Worm (Caenorhabditis elegans) whole organism, young adult: ENCODE measurements around the gene F52E1.9.

Source experiments
- F22D6.2 ChIP-seq: sonication (generic microtip); optimal IDR thresholded peaks from 2 replicates; lab custom pipeline; 2016; ENCODE audit warnings: mild to moderate bottlenecking, missing genetic modification characterization, missing compliant biosample characterization
- F49E8.2 ChIP-seq: sonication (generic microtip); optimal IDR thresholded peaks from 3 replicates; lab custom pipeline; 2017; ENCODE audit warnings: missing genetic modification characterization, mild to moderate bottlenecking, missing compliant biosample characterization, antibody characterized with exemption, moderate library complexity; ENCODE audit not compliant: insufficient read depth
- F57A8.1 ChIP-seq: fragments of 200-800 bp; sonication (Bioruptor generic); optimal IDR thresholded peaks from 2 replicates; lab custom pipeline; 2018; ENCODE audit warnings: mild to moderate bottlenecking, missing genetic modification characterization, moderate library complexity, missing compliant biosample characterization
- F57C9.4 ChIP-seq: sonication (generic microtip); optimal IDR thresholded peaks from 2 replicates; lab custom pipeline; 2017; ENCODE audit warnings: mild to moderate bottlenecking, missing genetic modification characterization, missing compliant biosample characterization
- T26A5.8 ChIP-seq: sonication (generic microtip); optimal IDR thresholded peaks from 2 replicates; lab custom pipeline; 2016; ENCODE audit warnings: missing genetic modification characterization, missing compliant biosample characterization
- Y56A3A.18 ChIP-seq: fragments of 200-800 bp; sonication (Bioruptor generic); IDR thresholded peaks from 2 replicates; pipeline ENCODE4 v1.3.6; 2022; ENCODE audit warnings: missing genetic modification reagents, missing genetic modification characterization, missing compliant biosample characterization
- ZK185.1 ChIP-seq: sonication (generic microtip); optimal IDR thresholded peaks from 2 replicates; lab custom pipeline; 2016; ENCODE audit warnings: mild to moderate bottlenecking, missing genetic modification characterization, missing compliant biosample characterization; ENCODE audit not compliant: poor library complexity, severe bottlenecking
- akir-1 ChIP-seq: fragments of 200-800 bp; sonication (Bioruptor generic); optimal IDR thresholded peaks from 2 replicates; lab custom pipeline; 2018; ENCODE audit warnings: mild to moderate bottlenecking, missing genetic modification characterization, moderate library complexity, missing compliant biosample characterization
- ceh-27 ChIP-seq: fragments of 200-800 bp; sonication (Bioruptor generic); optimal IDR thresholded peaks from 2 replicates; lab custom pipeline; 2018; ENCODE audit warnings: mild to moderate bottlenecking, missing genetic modification characterization, moderate library complexity, missing compliant biosample characterization
- die-1 ChIP-seq: sonication (generic microtip); optimal IDR thresholded peaks from 2 replicates; lab custom pipeline; 2016; ENCODE audit warnings: missing genotype, mild to moderate bottlenecking, missing genetic modification characterization, missing compliant biosample characterization
- dpff-1 ChIP-seq: sonication (generic microtip); optimal IDR thresholded peaks from 2 replicates; lab custom pipeline; 2017; ENCODE audit warnings: mild to moderate bottlenecking, missing genetic modification characterization, missing compliant biosample characterization
- egl-18 ChIP-seq: fragments of 200-800 bp; sonication (Bioruptor generic); IDR thresholded peaks from 2 replicates; pipeline ENCODE4 v1.3.6; 2022; ENCODE audit warnings: missing genetic modification reagents, missing genetic modification characterization, missing compliant biosample characterization
- egl-44 ChIP-seq: fragments of 200-800 bp; sonication (Bioruptor generic); IDR thresholded peaks from 2 replicates; pipeline ENCODE4 v1.3.6; 2022; ENCODE audit warnings: missing genetic modification reagents, missing genetic modification characterization, missing compliant biosample characterization
- fkh-3 ChIP-seq: sonication (generic microtip); optimal IDR thresholded peaks from 2 replicates; lab custom pipeline; 2016; ENCODE audit warnings: mild to moderate bottlenecking, missing genetic modification characterization, missing compliant biosample characterization
- hlh-12 ChIP-seq: sonication (generic microtip); optimal IDR thresholded peaks from 2 replicates; lab custom pipeline; 2016; ENCODE audit warnings: missing genetic modification characterization, missing compliant biosample characterization
- hsf-1 ChIP-seq: fragments of 200-800 bp; sonication (Bioruptor generic); IDR thresholded peaks from 2 replicates; pipeline ENCODE4 v1.3.6; 2022; ENCODE audit warnings: missing genetic modification reagents, missing genetic modification characterization, missing compliant biosample characterization
- let-526 ChIP-seq: fragments of 200-800 bp; sonication (Bioruptor generic); IDR thresholded peaks from 2 replicates; pipeline ENCODE4 v1.3.6; 2022; ENCODE audit warnings: missing genetic modification reagents, missing genetic modification characterization, missing compliant biosample characterization
- let-607 ChIP-seq, 2 experiments: fragments of 200-800 bp in 1 of 2; sonication (Bioruptor generic) in 1 of 2; sonication (generic microtip) in 1 of 2; optimal IDR thresholded peaks; 2 replicates each; lab custom pipeline; 2016 to 2018; ENCODE audit warnings: mild to moderate bottlenecking in 2 of 2, missing compliant biosample characterization in 2 of 2, missing genetic modification characterization in 2 of 2, moderate library complexity in 2 of 2, missing genotype in 1 of 2
- lin-40 ChIP-seq: sonication (generic microtip); optimal IDR thresholded peaks from 2 replicates; lab custom pipeline; 2016; ENCODE audit warnings: missing genetic modification characterization, mild to moderate bottlenecking, missing compliant biosample characterization, missing genotype, missing genetic modification reagents
- lir-1 ChIP-seq: fragments of 200-800 bp; sonication (Bioruptor generic); conservative IDR thresholded peaks from 2 replicates; pipeline ENCODE4 v1.3.6; 2022; ENCODE audit warnings: missing genetic modification reagents, missing genetic modification characterization, missing compliant biosample characterization
- lsy-27 ChIP-seq: sonication (generic microtip); optimal IDR thresholded peaks from 2 replicates; lab custom pipeline; 2017; ENCODE audit warnings: missing genetic modification characterization, mild to moderate bottlenecking, missing compliant biosample characterization, antibody characterized with exemption, missing genotype, borderline replicate concordance; ENCODE audit not compliant: insufficient read depth
- madf-6 ChIP-seq: fragments of 200-800 bp; sonication (Bioruptor generic); IDR thresholded peaks from 2 replicates; pipeline ENCODE4 v1.3.6; 2022; ENCODE audit warnings: missing genetic modification reagents, missing genetic modification characterization, missing compliant biosample characterization
- nfyb-1 ChIP-seq: fragments of 200-800 bp; sonication (Bioruptor generic); IDR thresholded peaks from 2 replicates; pipeline ENCODE4 v1.3.6; 2022; ENCODE audit warnings: missing genetic modification reagents, missing genetic modification characterization, missing compliant biosample characterization
- nhr-120 ChIP-seq: fragments of 200-800 bp; sonication (Bioruptor generic); IDR thresholded peaks from 2 replicates; pipeline ENCODE4 v1.3.6; 2022; ENCODE audit warnings: missing genetic modification characterization, missing compliant biosample characterization
- nhr-179 ChIP-seq: sonication (generic microtip); optimal IDR thresholded peaks from 2 replicates; lab custom pipeline; 2016; ENCODE audit warnings: mild to moderate bottlenecking, missing genetic modification characterization, missing compliant biosample characterization
- nhr-27 ChIP-seq: fragments of 200-800 bp; sonication (Bioruptor generic); optimal IDR thresholded peaks from 2 replicates; lab custom pipeline; 2018; ENCODE audit warnings: mild to moderate bottlenecking, missing genetic modification characterization, moderate library complexity, missing compliant biosample characterization
- nhr-80 ChIP-seq: sonication (generic microtip); optimal IDR thresholded peaks from 2 replicates; lab custom pipeline; 2016; ENCODE audit warnings: missing genetic modification characterization, missing compliant biosample characterization
- nhr-90 ChIP-seq: sonication (generic microtip); optimal IDR thresholded peaks from 2 replicates; lab custom pipeline; 2016; ENCODE audit warnings: missing genotype, mild to moderate bottlenecking, missing genetic modification characterization, missing compliant biosample characterization
- pbrm-1 ChIP-seq: fragments of 200-800 bp; sonication (Bioruptor generic); IDR thresholded peaks from 2 replicates; pipeline ENCODE4 v1.3.6; 2022; ENCODE audit warnings: missing genetic modification reagents, missing genetic modification characterization, missing compliant biosample characterization
- rcor-1 ChIP-seq: fragments of 200-800 bp; sonication (Bioruptor generic); IDR thresholded peaks from 2 replicates; pipeline ENCODE4 v1.3.6; 2022; ENCODE audit warnings: missing genetic modification reagents, missing genetic modification characterization, missing compliant biosample characterization
- rec-8 ChIP-seq, 2 experiments: sonication (generic microtip); optimal IDR thresholded peaks; 2 replicates each; lab custom pipeline; 2016; ENCODE audit warnings: mild to moderate bottlenecking in 2 of 2, missing genetic modification characterization in 2 of 2, missing genetic modification reagents in 2 of 2, missing genotype in 2 of 2, missing biosample characterization in 1 of 2, missing compliant biosample characterization in 1 of 2, moderate library complexity in 1 of 2
- tbx-9 ChIP-seq: sonication (generic microtip); optimal IDR thresholded peaks from 2 replicates; lab custom pipeline; 2016; ENCODE audit warnings: borderline replicate concordance, missing genetic modification characterization, inconsistent platforms, missing compliant biosample characterization
- tlf-1 ChIP-seq: fragments of 200-800 bp; sonication (Bioruptor generic); optimal IDR thresholded peaks from 2 replicates; lab custom pipeline; 2018; ENCODE audit warnings: mild to moderate bottlenecking, missing genetic modification characterization, missing compliant biosample characterization
- unc-62 ChIP-seq: fragments of 150-350 bp; optimal IDR thresholded peaks from 2 replicates; lab custom pipeline; 2014; ENCODE audit warnings: missing biosample characterization, missing genetic modification reagents, missing genetic modification characterization
- xnd-1 ChIP-seq: sonication (generic microtip); optimal IDR thresholded peaks from 2 replicates; lab custom pipeline; 2016; ENCODE audit warnings: missing genotype, missing genetic modification reagents, missing genetic modification characterization, missing compliant biosample characterization
- zim-3 ChIP-seq: sonication (generic microtip); optimal IDR thresholded peaks from 2 replicates; lab custom pipeline; 2017; ENCODE audit warnings: mild to moderate bottlenecking, missing genetic modification characterization, moderate library complexity, missing compliant biosample characterization
- ztf-22 ChIP-seq: fragments of 200-800 bp; sonication (Bioruptor generic); optimal IDR thresholded peaks from 2 replicates; lab custom pipeline; 2018; ENCODE audit warnings: mild to moderate bottlenecking, missing genetic modification characterization, moderate library complexity, missing compliant biosample characterization
- ztf-28 ChIP-seq: fragments of 200-800 bp; sonication (Bioruptor generic); IDR thresholded peaks from 2 replicates; pipeline ENCODE4 v1.3.6; 2022; ENCODE audit warnings: missing genetic modification reagents, missing genetic modification characterization, missing compliant biosample characterization
- ztf-3 ChIP-seq: fragments of 200-800 bp; sonication (Bioruptor generic); optimal IDR thresholded peaks from 2 replicates; lab custom pipeline; 2018; ENCODE audit warnings: mild to moderate bottlenecking, missing genetic modification characterization, missing compliant biosample characterization

The F52E1.9 gene

ce11 chrV:8380076-8380475, 22.4 kb downstream of the F52E1.9 start:
- no peak for TF ChIP-seq ztf-3 (GFP tag; lab: Kevin White, UChicago)
- TF ChIP-seq nhr-120 (GFP tag; lab: Robert Waterston, UW): no peak
- TF ChIP-seq F22D6.2 (tag; lab: Kevin White, UChicago): no peak
- no peak for TF ChIP-seq F49E8.2 (tag; lab: Kevin White, UChicago)
- no peak for TF ChIP-seq dpff-1
- TF ChIP-seq pbrm-1: no peak
- TF ChIP-seq lir-1 (GFP tag; lab: Robert Waterston, UW): no peak
- TF ChIP-seq T26A5.8 (tag; lab: Kevin White, UChicago): no peak
- TF ChIP-seq ztf-22 (GFP tag; lab: Kevin White, UChicago): no peak
- TF ChIP-seq hsf-1 (GFP tag; lab: Robert Waterston, UW): no peak
- TF ChIP-seq let-607 (tag; optimal IDR thresholded peaks at IDR 0.05; lab: Kevin White, UChicago): no peak
- no peak for TF ChIP-seq madf-6 (GFP tag; lab: Robert Waterston, UW)
- no peak for TF ChIP-seq egl-44
- TF ChIP-seq unc-62: no peak
- TF ChIP-seq rcor-1 (GFP tag; lab: Robert Waterston, UW): no peak
- no peak for TF ChIP-seq akir-1

DNA sequence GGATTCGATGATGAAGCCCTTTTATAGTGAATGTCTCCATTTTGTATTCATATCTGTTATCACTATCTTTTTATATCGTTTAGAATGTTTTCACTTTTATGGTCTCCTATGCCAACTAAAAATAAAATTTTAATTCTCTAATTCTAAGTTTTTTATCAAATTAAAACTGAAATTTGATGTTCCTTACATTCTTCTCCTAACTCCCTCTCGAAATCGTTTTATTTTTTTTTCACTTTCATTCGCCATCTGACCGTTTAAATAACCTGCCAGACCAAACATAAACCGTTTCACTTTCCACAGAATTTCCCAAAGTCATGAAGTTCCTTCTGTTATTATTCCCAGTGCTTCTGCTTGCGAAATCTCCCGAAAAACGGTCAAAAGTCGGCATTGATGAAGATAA, 23.3 kb downstream of the F52E1.9 start, which contains the start of gene F52E1.5:
F52E1.5 (plus strand) TSS at position 301 of the 400 bp plus-strand sequence.
- TF ChIP-seq tlf-1 (GFP tag; lab: Kevin White, UChicago): no peak
- TF ChIP-seq, all 124 proteins: peak for 0

DNA sequence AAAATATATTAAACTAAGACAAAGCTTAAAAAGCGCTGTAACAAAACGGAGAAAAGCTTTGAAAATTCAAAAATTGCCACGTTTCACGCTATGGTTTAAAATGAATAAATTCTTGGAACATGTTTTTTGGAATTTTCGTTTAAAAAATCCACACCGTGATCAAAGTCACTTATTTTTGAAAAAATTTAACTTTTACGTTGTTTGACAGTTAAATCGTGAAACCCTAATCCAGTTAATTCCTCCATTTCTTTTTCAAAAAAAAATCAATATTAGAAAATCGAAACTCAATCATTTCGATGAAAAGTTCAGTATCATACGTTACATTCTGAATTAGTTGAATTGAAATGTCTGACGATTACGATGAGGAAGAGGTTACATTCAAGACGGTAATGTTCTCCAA, 26.6 kb downstream of the F52E1.9 start, which contains the start of gene F38E1.3:
F38E1.3 (plus strand) TSS at position 301 of the 400 bp plus-strand sequence.
- no peak for TF ChIP-seq rec-8 (tag; optimal IDR thresholded peaks at IDR 0.05; lab: Kevin White, UChicago)
- no peak for TF ChIP-seq xnd-1 (tag; lab: Kevin White, UChicago)
- no peak for TF ChIP-seq ZK185.1 (tag; lab: Kevin White, UChicago)
- TF ChIP-seq nhr-27 (tag; lab: Kevin White, UChicago): no peak
- no peak for TF ChIP-seq lsy-27 (tag; lab: Kevin White, UChicago)
- no peak for TF ChIP-seq tbx-9 (tag; lab: Kevin White, UChicago)
- TF ChIP-seq fkh-3 (tag; lab: Kevin White, UChicago): no peak
- TF ChIP-seq F57A8.1 (GFP tag; lab: Kevin White, UChicago): no peak
- no peak for TF ChIP-seq F49E8.2 (tag; lab: Kevin White, UChicago)
- TF ChIP-seq nhr-90 (tag; lab: Kevin White, UChicago): no peak
- TF ChIP-seq zim-3 (tag; lab: Kevin White, UChicago): no peak
- no peak for TF ChIP-seq hlh-12 (tag; lab: Kevin White, UChicago)
- no peak for TF ChIP-seq let-526 (GFP tag; lab: Robert Waterston, UW)
- no peak for TF ChIP-seq F57C9.4 (tag; lab: Kevin White, UChicago)
- TF ChIP-seq die-1 (tag; lab: Kevin White, UChicago): no peak
- TF ChIP-seq nfyb-1 (GFP tag; lab: Robert Waterston, UW): no peak
- no peak for TF ChIP-seq dpff-1

- TF ChIP-seq F57A8.1 (GFP tag; lab: Kevin White, UChicago) (no peak), egl-44 (no peak), egl-18 (GFP tag; lab: Robert Waterston, UW) (no peak), nhr-179 (tag; lab: Kevin White, UChicago) (no peak), ztf-28 (GFP tag; lab: Robert Waterston, UW) (no peak), nhr-80 (tag; lab: Kevin White, UChicago) (no peak), Y56A3A.18 (GFP tag; lab: Robert Waterston, UW) (no peak), dpff-1 (no peak), let-526 (GFP tag; lab: Robert Waterston, UW) (no peak), lin-40 (tag; lab: Kevin White, UChicago) (no peak), ceh-27 (GFP tag; lab: Kevin White, UChicago) (no peak)
Observed at ce11 chrV:8375419-8375818, 27.1 kb downstream of the F52E1.9 start, which contains the start of gene F38E1.10. F38E1.10 (minus strand) TSS chrV:8375519.
